Worm (Caenorhabditis elegans) whole organism, late embryonic: Measurements from ENCODE around the gene nth-1.

ENCODE experiments used
- C08G9.2 ChIP-seq: sonication (generic microtip); optimal IDR thresholded peaks from 2 replicates; lab custom pipeline; 2016; ENCODE audit warnings: mild to moderate bottlenecking, missing genetic modification characterization, moderate library complexity, missing compliant biosample characterization
- F13H6.1 ChIP-seq: sonication (generic microtip); optimal IDR thresholded peaks from 2 replicates; lab custom pipeline; 2016; ENCODE audit warnings: missing genetic modification characterization, missing compliant biosample characterization
- ceh-2 ChIP-seq: sonication (generic microtip); optimal IDR thresholded peaks from 2 replicates; lab custom pipeline; 2016; ENCODE audit warnings: missing genotype, missing genetic modification characterization, missing compliant biosample characterization
- ceh-31 ChIP-seq: sonication (generic microtip); optimal IDR thresholded peaks from 2 replicates; lab custom pipeline; 2016; ENCODE audit warnings: missing genetic modification characterization, missing compliant biosample characterization
- dve-1 ChIP-seq: sonication (generic microtip); optimal IDR thresholded peaks from 2 replicates; lab custom pipeline; 2017; ENCODE audit warnings: antibody characterized with exemption, mild to moderate bottlenecking, missing genetic modification characterization, missing compliant biosample characterization
- fax-1 ChIP-seq: sonication (generic microtip); optimal IDR thresholded peaks from 2 replicates; lab custom pipeline; 2016; ENCODE audit warnings: missing genotype, missing genetic modification characterization, missing compliant biosample characterization
- nfya-1 ChIP-seq: sonication (generic microtip); optimal IDR thresholded peaks from 2 replicates; lab custom pipeline; 2017; ENCODE audit warnings: missing genetic modification characterization, mild to moderate bottlenecking, missing compliant biosample characterization, antibody characterized with exemption, moderate library complexity
- nhr-11 ChIP-seq: fragments of 150-350 bp; optimal IDR thresholded peaks from 2 replicates; lab custom pipeline; 2014; ENCODE audit warnings: missing biosample characterization, missing genetic modification characterization
- pqm-1 ChIP-seq: sonication (generic microtip); optimal IDR thresholded peaks from 2 replicates; lab custom pipeline; 2016; ENCODE audit warnings: missing genetic modification characterization, missing compliant biosample characterization
- zip-5 ChIP-seq: sonication (generic microtip); optimal IDR thresholded peaks from 2 replicates; lab custom pipeline; 2016; ENCODE audit warnings: missing genetic modification characterization, missing compliant biosample characterization

DNA sequence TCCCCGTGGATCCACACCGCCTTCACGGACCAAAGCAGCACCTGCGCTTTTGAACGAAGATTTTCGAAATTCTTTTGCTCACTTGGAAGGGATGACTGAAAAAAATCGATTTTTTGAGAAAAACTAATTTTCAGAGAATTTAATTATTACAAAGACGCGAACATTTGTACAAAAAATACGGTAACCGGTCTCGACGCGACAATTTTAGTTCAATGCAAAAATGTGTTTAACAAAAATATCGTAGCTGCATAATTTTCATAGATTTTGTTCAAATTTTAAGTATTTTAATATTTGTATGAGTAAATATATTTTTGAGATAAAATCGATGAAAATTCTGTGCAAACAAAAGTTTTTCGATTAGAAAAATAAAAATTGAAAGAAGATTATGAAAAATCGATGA is 31.0 kb downstream of the nth-1 start, which contains the start of gene T08A11.1:
- TF ChIP-seq zip-5 (tag; lab: Kevin White, UChicago) = no peak
- no peak for TF ChIP-seq pqm-1 (tag; lab: Kevin White, UChicago)
- no peak for TF ChIP-seq dve-1
- TF ChIP-seq F13H6.1 (tag; lab: Kevin White, UChicago) = no peak
- no peak for TF ChIP-seq C08G9.2 (tag; lab: Kevin White, UChicago)
- no peak for TF ChIP-seq nhr-11 (tag; lab: Kevin White, UChicago)
- no peak for TF ChIP-seq fax-1
- no peak for TF ChIP-seq nfya-1 (tag; lab: Kevin White, UChicago)
- no peak for TF ChIP-seq ceh-2 (tag; lab: Kevin White, UChicago)
- TF ChIP-seq ceh-31 (tag; lab: Kevin White, UChicago) = no peak
